Worm (Caenorhabditis elegans) whole organism, young adult: Measurements from ENCODE around the gene F49C12.11.
A peak's percentile ranks its signal among the peaks of the same experiment; 100 is the strongest.

ENCODE experiments used
- B0019.2 ChIP-seq: fragments of 200-800 bp; sonication (Bioruptor generic); conservative IDR thresholded peaks from 2 replicates; pipeline ENCODE4 v1.3.6; 2022; ENCODE audit warnings: missing genetic modification reagents, missing genetic modification characterization, missing compliant biosample characterization
- B0261.1 ChIP-seq: sonication (generic microtip); optimal IDR thresholded peaks from 2 replicates; lab custom pipeline; 2016; ENCODE audit warnings: mild to moderate bottlenecking, missing genetic modification characterization, moderate library complexity, missing compliant biosample characterization
- F10E7.11 ChIP-seq: sonication (generic microtip); optimal IDR thresholded peaks from 2 replicates; lab custom pipeline; 2017; ENCODE audit warnings: mild to moderate bottlenecking, missing genetic modification characterization, moderate library complexity, missing compliant biosample characterization
- F22D6.2 ChIP-seq: sonication (generic microtip); optimal IDR thresholded peaks from 2 replicates; lab custom pipeline; 2016; ENCODE audit warnings: mild to moderate bottlenecking, missing genetic modification characterization, missing compliant biosample characterization
- F23B12.7 ChIP-seq: sonication (generic microtip); optimal IDR thresholded peaks from 2 replicates; lab custom pipeline; 2017; ENCODE audit warnings: missing genetic modification characterization, mild to moderate bottlenecking, missing compliant biosample characterization, antibody characterized with exemption, moderate library complexity; ENCODE audit not compliant: insufficient read depth
- F33H1.4 ChIP-seq: fragments of 200-800 bp; sonication (Bioruptor generic); IDR thresholded peaks from 2 replicates; pipeline ENCODE4 v1.3.6; 2022; ENCODE audit warnings: missing genetic modification reagents, missing genetic modification characterization, missing compliant biosample characterization
- F52B5.7 ChIP-seq: sonication (generic microtip); optimal IDR thresholded peaks from 2 replicates; lab custom pipeline; 2016; ENCODE audit warnings: mild to moderate bottlenecking, missing genetic modification characterization, missing compliant biosample characterization
- F57A8.1 ChIP-seq: fragments of 200-800 bp; sonication (Bioruptor generic); optimal IDR thresholded peaks from 2 replicates; lab custom pipeline; 2018; ENCODE audit warnings: mild to moderate bottlenecking, missing genetic modification characterization, moderate library complexity, missing compliant biosample characterization
- F57C9.4 ChIP-seq: sonication (generic microtip); optimal IDR thresholded peaks from 2 replicates; lab custom pipeline; 2017; ENCODE audit warnings: mild to moderate bottlenecking, missing genetic modification characterization, missing compliant biosample characterization
- T07F8.4 ChIP-seq: sonication (generic microtip); optimal IDR thresholded peaks from 2 replicates; lab custom pipeline; 2016; ENCODE audit warnings: mild to moderate bottlenecking, missing genetic modification characterization, moderate library complexity, missing compliant biosample characterization
- T26A5.8 ChIP-seq: sonication (generic microtip); optimal IDR thresholded peaks from 2 replicates; lab custom pipeline; 2016; ENCODE audit warnings: missing genetic modification characterization, missing compliant biosample characterization
- Y56A3A.18 ChIP-seq: fragments of 200-800 bp; sonication (Bioruptor generic); IDR thresholded peaks from 2 replicates; pipeline ENCODE4 v1.3.6; 2022; ENCODE audit warnings: missing genetic modification reagents, missing genetic modification characterization, missing compliant biosample characterization
- Y67H2A.10 ChIP-seq: fragments of 200-800 bp; sonication (Bioruptor generic); conservative IDR thresholded peaks from 2 replicates; pipeline ENCODE4 v1.3.6; 2022; ENCODE audit warnings: missing genetic modification reagents, missing genetic modification characterization, missing compliant biosample characterization
- akir-1 ChIP-seq: fragments of 200-800 bp; sonication (Bioruptor generic); optimal IDR thresholded peaks from 2 replicates; lab custom pipeline; 2018; ENCODE audit warnings: mild to moderate bottlenecking, missing genetic modification characterization, moderate library complexity, missing compliant biosample characterization
- aptf-3 ChIP-seq: fragments of 200-800 bp; sonication (Bioruptor generic); IDR thresholded peaks from 2 replicates; pipeline ENCODE4 v1.3.6; 2022; ENCODE audit warnings: missing genetic modification characterization, missing compliant biosample characterization
- atf-7 ChIP-seq: sonication (generic microtip); optimal IDR thresholded peaks from 2 replicates; lab custom pipeline; 2017; ENCODE audit warnings: mild to moderate bottlenecking, missing genetic modification characterization, missing compliant biosample characterization
- attf-5 ChIP-seq: fragments of 200-800 bp; sonication (Bioruptor generic); optimal IDR thresholded peaks from 2 replicates; lab custom pipeline; 2018; ENCODE audit warnings: mild to moderate bottlenecking, missing genetic modification characterization, missing compliant biosample characterization
- bed-1 ChIP-seq: fragments of 200-800 bp; sonication (Bioruptor generic); IDR thresholded peaks from 2 replicates; pipeline ENCODE4 v1.3.6; 2022; ENCODE audit warnings: missing genetic modification reagents, missing genetic modification characterization, missing compliant biosample characterization
- ceh-40 ChIP-seq: fragments of 200-800 bp; sonication (Bioruptor generic); IDR thresholded peaks from 2 replicates; pipeline ENCODE4 v1.3.6; 2022; ENCODE audit warnings: missing genetic modification characterization, missing compliant biosample characterization
- ceh-79 ChIP-seq: sonication (generic microtip); optimal IDR thresholded peaks from 2 replicates; lab custom pipeline; 2017; ENCODE audit warnings: mild to moderate bottlenecking, missing genetic modification characterization, missing compliant biosample characterization
- chd-7 ChIP-seq: sonication (generic microtip); optimal IDR thresholded peaks from 2 replicates; lab custom pipeline; 2016; ENCODE audit warnings: mild to moderate bottlenecking, missing genetic modification characterization, moderate library complexity, missing compliant biosample characterization
- dox-1 ChIP-seq: fragments of 200-800 bp; sonication (Bioruptor generic); IDR thresholded peaks from 2 replicates; pipeline ENCODE4 v1.3.6; 2022; ENCODE audit warnings: missing genetic modification reagents, missing genetic modification characterization, missing compliant biosample characterization
- ekl-4 ChIP-seq: fragments of 200-800 bp; sonication (Bioruptor generic); IDR thresholded peaks from 2 replicates; pipeline ENCODE4 v1.3.6; 2022; ENCODE audit warnings: missing genetic modification reagents, missing genetic modification characterization, missing compliant biosample characterization
- gei-17 ChIP-seq: fragments of 200-800 bp; sonication (Bioruptor generic); optimal IDR thresholded peaks from 2 replicates; lab custom pipeline; 2018; ENCODE audit warnings: mild to moderate bottlenecking, missing genetic modification characterization, missing compliant biosample characterization
- hlh-26 ChIP-seq: fragments of 200-800 bp; sonication (Bioruptor generic); conservative IDR thresholded peaks from 2 replicates; pipeline ENCODE4 v1.3.6; 2022; ENCODE audit warnings: missing genetic modification reagents, missing genetic modification characterization, missing compliant biosample characterization
- hmg-1.2 ChIP-seq: fragments of 200-800 bp; sonication (Bioruptor generic); IDR thresholded peaks from 2 replicates; pipeline ENCODE4 v1.3.6; 2022; ENCODE audit warnings: missing genetic modification reagents, missing genetic modification characterization, missing compliant biosample characterization
- hmg-20 ChIP-seq: fragments of 200-800 bp; sonication (Bioruptor generic); IDR thresholded peaks from 2 replicates; pipeline ENCODE4 v1.3.6; 2022; ENCODE audit warnings: missing genetic modification reagents, missing genetic modification characterization, missing compliant biosample characterization
- lag-1 ChIP-seq: fragments of 200-800 bp; sonication (Bioruptor generic); IDR thresholded peaks from 2 replicates; pipeline ENCODE4 v1.3.6; 2022; ENCODE audit warnings: missing genetic modification reagents, missing genetic modification characterization, missing compliant biosample characterization
- let-607 ChIP-seq, 2 experiments: fragments of 200-800 bp in 1 of 2; sonication (Bioruptor generic) in 1 of 2; sonication (generic microtip) in 1 of 2; optimal IDR thresholded peaks; 2 replicates each; lab custom pipeline; 2016 to 2018; ENCODE audit warnings: mild to moderate bottlenecking in 2 of 2, missing compliant biosample characterization in 2 of 2, missing genetic modification characterization in 2 of 2, moderate library complexity in 2 of 2, missing genotype in 1 of 2
- lin-26 ChIP-seq: fragments of 200-800 bp; sonication (Bioruptor generic); IDR thresholded peaks from 2 replicates; pipeline ENCODE4 v1.3.6; 2022; ENCODE audit warnings: missing genetic modification reagents, missing genetic modification characterization, missing compliant biosample characterization
- lin-40 ChIP-seq: sonication (generic microtip); optimal IDR thresholded peaks from 2 replicates; lab custom pipeline; 2016; ENCODE audit warnings: missing genetic modification characterization, mild to moderate bottlenecking, missing compliant biosample characterization, missing genotype, missing genetic modification reagents
- lin-54 ChIP-seq: fragments of 200-800 bp; sonication (Bioruptor generic); optimal IDR thresholded peaks from 2 replicates; lab custom pipeline; 2018; ENCODE audit warnings: mild to moderate bottlenecking, missing genetic modification characterization, missing compliant biosample characterization
- lsy-27 ChIP-seq: sonication (generic microtip); optimal IDR thresholded peaks from 2 replicates; lab custom pipeline; 2017; ENCODE audit warnings: missing genetic modification characterization, mild to moderate bottlenecking, missing compliant biosample characterization, antibody characterized with exemption, missing genotype, borderline replicate concordance; ENCODE audit not compliant: insufficient read depth
- madf-10 ChIP-seq: sonication (generic microtip); optimal IDR thresholded peaks from 2 replicates; lab custom pipeline; 2016; ENCODE audit warnings: mild to moderate bottlenecking, missing genetic modification characterization, missing compliant biosample characterization
- madf-3 ChIP-seq: fragments of 200-800 bp; sonication (Bioruptor generic); IDR thresholded peaks from 2 replicates; pipeline ENCODE4 v1.3.6; 2022; ENCODE audit warnings: missing genetic modification reagents, missing genetic modification characterization, missing compliant biosample characterization
- madf-8 ChIP-seq: fragments of 200-800 bp; sonication (Bioruptor generic); conservative IDR thresholded peaks from 2 replicates; pipeline ENCODE4 v1.3.6; 2022; ENCODE audit warnings: missing genetic modification reagents, missing genetic modification characterization, missing compliant biosample characterization
- nfya-1 ChIP-seq: sonication (generic microtip); optimal IDR thresholded peaks from 2 replicates; lab custom pipeline; 2017; ENCODE audit warnings: antibody characterized with exemption, missing compliant biosample characterization, missing genetic modification characterization, borderline replicate concordance; ENCODE audit not compliant: insufficient read depth
- nfyb-1 ChIP-seq: fragments of 200-800 bp; sonication (Bioruptor generic); IDR thresholded peaks from 2 replicates; pipeline ENCODE4 v1.3.6; 2022; ENCODE audit warnings: missing genetic modification reagents, missing genetic modification characterization, missing compliant biosample characterization
- nhr-120 ChIP-seq: fragments of 200-800 bp; sonication (Bioruptor generic); IDR thresholded peaks from 2 replicates; pipeline ENCODE4 v1.3.6; 2022; ENCODE audit warnings: missing genetic modification characterization, missing compliant biosample characterization
- pha-4 ChIP-seq: fragments of 150-350 bp; sonication (generic microtip); optimal IDR thresholded peaks from 2 replicates; lab custom pipeline; 2014; ENCODE audit warnings: missing biosample characterization, missing genetic modification reagents, missing genetic modification characterization
- repo-1 ChIP-seq: sonication (generic microtip); optimal IDR thresholded peaks from 2 replicates; lab custom pipeline; 2017; ENCODE audit warnings: mild to moderate bottlenecking, missing genetic modification characterization, missing compliant biosample characterization
- sdz-38 ChIP-seq: sonication (generic microtip); optimal IDR thresholded peaks from 2 replicates; lab custom pipeline; 2016; ENCODE audit warnings: missing genotype, missing genetic modification characterization, missing compliant biosample characterization
- snpc-1.1 ChIP-seq: sonication (generic microtip); optimal IDR thresholded peaks from 2 replicates; lab custom pipeline; 2017; ENCODE audit warnings: missing genetic modification characterization, mild to moderate bottlenecking, missing compliant biosample characterization, antibody characterized with exemption, moderate library complexity, missing genotype, missing genetic modification reagents; ENCODE audit not compliant: insufficient read depth
- zfh-2 ChIP-seq: fragments of 200-800 bp; sonication (Bioruptor generic); conservative IDR thresholded peaks from 2 replicates; pipeline ENCODE4 v1.3.6; 2022; ENCODE audit warnings: missing genetic modification reagents, missing genetic modification characterization, missing compliant biosample characterization
- ztf-22 ChIP-seq: fragments of 200-800 bp; sonication (Bioruptor generic); optimal IDR thresholded peaks from 2 replicates; lab custom pipeline; 2018; ENCODE audit warnings: mild to moderate bottlenecking, missing genetic modification characterization, moderate library complexity, missing compliant biosample characterization
- ztf-25 ChIP-seq: fragments of 200-800 bp; sonication (Bioruptor generic); IDR thresholded peaks from 2 replicates; pipeline ENCODE4 v1.3.6; 2022; ENCODE audit warnings: missing genetic modification reagents, missing genetic modification characterization, missing compliant biosample characterization
- ztf-26 ChIP-seq: sonication (generic microtip); optimal IDR thresholded peaks from 2 replicates; lab custom pipeline; 2017; ENCODE audit warnings: missing genetic modification characterization, missing compliant biosample characterization
- ztf-28 ChIP-seq: fragments of 200-800 bp; sonication (Bioruptor generic); IDR thresholded peaks from 2 replicates; pipeline ENCODE4 v1.3.6; 2022; ENCODE audit warnings: missing genetic modification reagents, missing genetic modification characterization, missing compliant biosample characterization
- ztf-6 ChIP-seq: fragments of 200-800 bp; sonication (Bioruptor generic); IDR thresholded peaks from 2 replicates; pipeline ENCODE4 v1.3.6; 2022; ENCODE audit warnings: missing genetic modification reagents, missing genetic modification characterization, missing compliant biosample characterization

The F49C12.11 gene

ce11 chrIV:9322489-9322888 lies 3.3 kb downstream of the F49C12.11 start (continued):
- TF ChIP-seq nhr-120 (GFP tag; lab: Robert Waterston, UW), result no peak
- TF ChIP-seq aptf-3 (GFP tag; lab: Robert Waterston, UW), result no peak
- no peak for TF ChIP-seq lin-26 (GFP tag; lab: Robert Waterston, UW)
- no peak for TF ChIP-seq ztf-6 (GFP tag; lab: Robert Waterston, UW)
- TF ChIP-seq atf-7 (tag; lab: Kevin White, UChicago), result no peak
- no peak for TF ChIP-seq ztf-22 (GFP tag; lab: Kevin White, UChicago)
- no peak for TF ChIP-seq T07F8.4 (tag; lab: Kevin White, UChicago)
- no peak for TF ChIP-seq ztf-26 (tag; lab: Kevin White, UChicago)
- TF ChIP-seq gei-17 (GFP tag; lab: Kevin White, UChicago), result no peak
- no peak for TF ChIP-seq hmg-20 (GFP tag; lab: Robert Waterston, UW)
- no peak for TF ChIP-seq ztf-28 (GFP tag; lab: Robert Waterston, UW)
- TF ChIP-seq F22D6.2 (tag; lab: Kevin White, UChicago), result no peak
- TF ChIP-seq Y56A3A.18 (GFP tag; lab: Robert Waterston, UW), result no peak
- 0 out of 2 replicates have a peak, but pooled peaks have one; percentile 9 for TF ChIP-seq madf-3
- no peak for TF ChIP-seq F23B12.7 (tag; lab: Kevin White, UChicago)
- no peak for TF ChIP-seq F57C9.4
- TF ChIP-seq hmg-1.2 (GFP tag; lab: Robert Waterston, UW), result peak; percentile 29; the same call in 1 of the 2 replicates
- TF ChIP-seq lin-40 (tag; lab: Kevin White, UChicago), result peak; percentile 31
- TF ChIP-seq chd-7 (tag; lab: Kevin White, UChicago), result peak; percentile 13
- peak; percentile 20 for TF ChIP-seq lin-54 (GFP tag; lab: Kevin White, UChicago)
- TF ChIP-seq dox-1 (GFP tag; lab: Robert Waterston, UW), result peak; percentile 37; the same call in 1 of the 2 replicates
- 0 out of 2 replicates have a peak, but pooled peaks have one; percentile 57 for TF ChIP-seq lag-1
- no peak for TF ChIP-seq T26A5.8 (tag; lab: Kevin White, UChicago)
- TF ChIP-seq Y67H2A.10 (GFP tag; lab: Robert Waterston, UW), result no peak
- TF ChIP-seq B0019.2 (GFP tag; lab: Robert Waterston, UW), result no peak
- TF ChIP-seq lsy-27, result no peak
- peak; percentile 32 for TF ChIP-seq repo-1
- no peak for TF ChIP-seq nfya-1
- no peak for TF ChIP-seq F33H1.4 (GFP tag; lab: Robert Waterston, UW)
- no peak for TF ChIP-seq akir-1 (GFP tag; lab: Kevin White, UChicago)
- no peak for TF ChIP-seq hlh-26 (GFP tag; lab: Robert Waterston, UW)
- peak; percentile 69 for TF ChIP-seq ceh-79 (tag; lab: Kevin White, UChicago)
- no peak for TF ChIP-seq madf-10
- TF ChIP-seq F52B5.7 (tag; lab: Kevin White, UChicago), result no peak
- no peak for TF ChIP-seq attf-5 (GFP tag; lab: Kevin White, UChicago)
- TF ChIP-seq sdz-38 (tag; lab: Kevin White, UChicago), result no peak
- no peak for TF ChIP-seq bed-1 (GFP tag; lab: Robert Waterston, UW)
- no peak for TF ChIP-seq F57A8.1 (GFP tag; lab: Kevin White, UChicago)
- no peak for TF ChIP-seq snpc-1.1 (tag; lab: Kevin White, UChicago)
- TF ChIP-seq madf-8 (GFP tag; lab: Robert Waterston, UW), result no peak
- TF ChIP-seq pha-4 (tag; lab: Kevin White, UChicago), result no peak
- TF ChIP-seq let-607 (tag; optimal IDR thresholded peaks at IDR 0.05; lab: Kevin White, UChicago), result peak in 1 of 2 experiments; percentile 21
- TF ChIP-seq nfyb-1 (GFP tag; lab: Robert Waterston, UW), result 0 out of 2 replicates have a peak, but pooled peaks have one; percentile 41
- TF ChIP-seq F10E7.11 (tag; lab: Kevin White, UChicago), result no peak
- no peak for TF ChIP-seq zfh-2 (GFP tag; lab: Robert Waterston, UW)
- no peak for TF ChIP-seq ztf-25 (GFP tag; lab: Robert Waterston, UW)
- TF ChIP-seq B0261.1 (tag; lab: Kevin White, UChicago), result no peak
- no peak for TF ChIP-seq ceh-40 (GFP tag; lab: Robert Waterston, UW)
- peak; percentile 72 for TF ChIP-seq ekl-4
